Fruit fly (Drosophila melanogaster): ENCODE measurements around the gene Acsf3.

Gene Acsf3

DNA sequence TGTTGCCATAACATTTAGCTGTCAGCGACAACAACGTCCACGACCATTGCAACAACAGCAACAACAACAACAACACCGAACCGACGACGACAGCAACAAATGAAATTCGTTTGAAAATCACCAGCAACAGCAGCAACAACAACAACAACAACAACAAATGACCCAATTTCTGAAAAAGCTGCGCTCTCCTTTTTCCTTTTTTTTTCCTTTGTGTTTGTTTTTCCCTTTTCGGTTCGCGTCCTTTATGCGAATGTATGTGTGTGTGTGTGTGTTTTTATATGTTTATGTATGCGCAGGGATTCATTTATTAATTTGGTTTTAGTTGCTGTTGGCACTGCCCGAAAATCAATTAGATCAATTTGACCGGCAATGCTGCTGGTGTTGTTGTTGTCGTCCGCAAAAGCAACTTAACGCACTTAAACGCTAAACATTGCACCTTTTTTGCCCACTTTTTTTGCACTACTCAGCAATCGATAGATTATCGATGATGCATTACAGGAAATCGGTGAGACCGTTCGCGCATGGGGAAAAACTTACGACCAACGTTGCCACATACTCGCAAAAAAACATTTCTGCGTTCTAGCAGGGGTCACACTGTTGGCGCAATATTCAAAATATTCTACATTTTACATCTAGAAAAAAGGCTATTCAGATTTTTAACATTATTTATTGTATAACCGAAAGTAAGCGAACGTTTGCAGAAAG lies 37.9 kb upstream of the Acsf3 start, which contains the start of gene unc-119 (continued):
- TF ChIP-seq CG12299 (tag; optimal IDR thresholded peaks at IDR 0.05) (peak; percentile 39), D (optimal IDR thresholded peaks at IDR 0.05) (peak; percentile 9), D (GFP tag; optimal IDR thresholded peaks at IDR 0.05) (no peak), pho (GFP tag; optimal IDR thresholded peaks at IDR 0.05) (peak; percentile 10), sna (GFP tag; IDR thresholded peaks at IDR 0.05; ENCODE audit: partially characterized antibody) (peak; percentile 1; the same call in 1 of the 2 replicates), CG10147 (GFP tag; optimal IDR thresholded peaks at IDR 0.05) (peak; percentile 1), pzg (GFP tag; optimal IDR thresholded peaks at IDR 0.05) (peak; percentile 93), jing (GFP tag; optimal IDR thresholded peaks at IDR 0.05) (no peak), caup (GFP tag; optimal IDR thresholded peaks at IDR 0.05; ENCODE audit: severe bottlenecking) (no peak), sqz (GFP tag; optimal IDR thresholded peaks at IDR 0.05) (peak; percentile 78), croc (GFP tag; conservative IDR thresholded peaks at IDR 0.05) (no peak), CG15696 (tag; optimal IDR thresholded peaks at IDR 0.05) (no peak), Bdp1 (GFP tag; optimal IDR thresholded peaks at IDR 0.05) (no peak), dm (GFP tag; optimal IDR thresholded peaks at IDR 0.05) (peak; percentile 7), vvl (GFP tag; IDR thresholded peaks at IDR 0.05) (0 out of 2 replicates have a peak, but pooled peaks have one; percentile 21), Fer1 (GFP tag; optimal IDR thresholded peaks at IDR 0.05) (peak; percentile 15), CHES-1-like (GFP tag; optimal IDR thresholded peaks at IDR 0.05) (peak; percentile 14)

DNA sequence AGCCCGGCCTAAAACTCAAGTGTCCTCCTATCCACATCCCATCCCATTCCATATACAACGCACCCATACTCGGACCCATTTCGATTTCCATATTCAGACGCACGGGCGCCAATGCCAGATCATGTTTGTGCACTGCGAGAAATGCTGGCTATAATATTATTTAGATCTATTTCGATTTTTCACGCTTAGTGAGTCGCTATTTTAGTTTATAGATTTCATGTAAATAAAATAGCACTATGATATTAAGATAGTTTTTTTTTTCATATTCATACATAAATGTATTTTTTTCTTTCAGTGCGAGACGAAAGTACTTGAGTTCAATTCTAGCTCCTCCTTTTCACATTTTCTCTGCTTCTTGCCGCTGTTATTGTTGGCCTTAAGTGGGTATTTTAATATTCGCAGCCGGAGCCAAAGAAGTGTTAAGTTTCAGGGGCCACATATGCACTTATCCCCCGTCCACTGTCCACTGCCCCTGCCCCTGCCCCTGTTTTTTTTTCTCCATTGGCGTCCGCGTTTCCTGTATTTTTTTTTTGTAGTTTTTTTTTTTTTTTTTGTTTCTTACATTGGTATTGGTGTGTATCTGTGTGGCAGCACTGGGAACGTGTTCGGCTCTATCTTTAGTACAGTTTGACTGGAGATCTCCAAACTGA lies 36.9 kb upstream of the Acsf3 start:
- TF ChIP-seq gem (tag; optimal IDR thresholded peaks at IDR 0.05), result peak; percentile 90
- peak; percentile 11 for TF ChIP-seq HLH54F (GFP tag; optimal IDR thresholded peaks at IDR 0.05)
- TF ChIP-seq CG11696 (GFP tag; IDR thresholded peaks at IDR 0.05), result no peak
- TF ChIP-seq CG2199 (GFP tag; IDR thresholded peaks at IDR 0.05), result no peak
- TF ChIP-seq sqz (GFP tag; optimal IDR thresholded peaks at IDR 0.05), result peak; percentile 74
- TF ChIP-seq Awh (GFP tag; IDR thresholded peaks at IDR 0.05), result peak; percentile 47; the same call in 1 of the 2 replicates
- TF ChIP-seq CG2202 (tag; optimal IDR thresholded peaks at IDR 0.05), result peak; percentile 78
- TF ChIP-seq ken (GFP tag; IDR thresholded peaks at IDR 0.05), result peak; percentile 63; the same call in 1 of the 3 replicates
- TF ChIP-seq bbx (GFP tag; IDR thresholded peaks at IDR 0.05; ENCODE audit: partially characterized antibody), result no peak
- no peak for TF ChIP-seq sr (GFP tag; IDR thresholded peaks at IDR 0.05)
- no peak for TF ChIP-seq ham (GFP tag; IDR thresholded peaks at IDR 0.05)
- TF ChIP-seq cad (GFP tag; optimal IDR thresholded peaks at IDR 0.05), result no peak
- 0 out of 3 replicates have a peak, but pooled peaks have one; percentile 30 for TF ChIP-seq C15 (GFP tag; IDR thresholded peaks at IDR 0.05)
- peak; percentile 68 for TF ChIP-seq Sox100B (GFP tag; optimal IDR thresholded peaks at IDR 0.05)
- peak; percentile 11; the same call in 1 of the 2 replicates for TF ChIP-seq CG1024 (GFP tag; IDR thresholded peaks at IDR 0.05)
- TF ChIP-seq CG2120 (GFP tag; optimal IDR thresholded peaks at IDR 0.05), result peak; percentile 2
- peak; percentile 62 for TF ChIP-seq CG10366 (GFP tag; IDR thresholded peaks at IDR 0.05)
- no peak for TF ChIP-seq gro (GFP tag; optimal IDR thresholded peaks at IDR 0.05)
- TF ChIP-seq Adf1 (GFP tag; IDR thresholded peaks at IDR 0.05), result no peak
- no peak for TF ChIP-seq wek (GFP tag; optimal IDR thresholded peaks at IDR 0.05)
- TF ChIP-seq CG13624 (GFP tag; optimal IDR thresholded peaks at IDR 0.05), result peak; percentile 32
- no peak for TF ChIP-seq CG32767 (GFP tag; IDR thresholded peaks at IDR 0.05)
- TF ChIP-seq Hr39 (optimal IDR thresholded peaks at IDR 0.05), result no peak
- TF ChIP-seq CG30403 (GFP tag; optimal IDR thresholded peaks at IDR 0.05), result peak; percentile 78
- peak; percentile 18 for TF ChIP-seq CG11398 (GFP tag; optimal IDR thresholded peaks at IDR 0.05)
- TF ChIP-seq CG12071 (GFP tag; optimal IDR thresholded peaks at IDR 0.05), result no peak
- no peak for TF ChIP-seq CG3281 (GFP tag; optimal IDR thresholded peaks at IDR 0.05)
- TF ChIP-seq CG8281 (tag; optimal IDR thresholded peaks at IDR 0.05), result peak; percentile 44
- TF ChIP-seq sc (optimal IDR thresholded peaks at IDR 0.05), result no peak
- peak; percentile 73 for TF ChIP-seq sc (GFP tag; optimal IDR thresholded peaks at IDR 0.05)
- TF ChIP-seq ap (GFP tag; IDR thresholded peaks at IDR 0.05), result peak; percentile 54; the same call in 1 of the 2 replicates
- peak; percentile 58 for TF ChIP-seq lbe (GFP tag; optimal IDR thresholded peaks at IDR 0.05)
- TF ChIP-seq pho (GFP tag; optimal IDR thresholded peaks at IDR 0.05), result peak; percentile 26
- peak; percentile 81 for TF ChIP-seq CoRest (tag; optimal IDR thresholded peaks at IDR 0.05)
